Worm (Caenorhabditis elegans): ENCODE measurements around the gene T01H10.11.

- TF ChIP-seq him-1 (tag; optimal IDR thresholded peaks at IDR 0.05) = no peak
- no peak for TF ChIP-seq dao-5 (tag; optimal IDR thresholded peaks at IDR 0.05)
Measured at ce11 chrX:12082813-12083212, 40.4 kb upstream of the T01H10.11 start.
